Worm (Caenorhabditis elegans) whole organism, L3 larva: ENCODE data around the gene K07F5.22.

Experiments used
- R02D3.7 ChIP-seq: fragments of 150-350 bp; optimal IDR thresholded peaks from 2 replicates; lab custom pipeline; 2014; ENCODE audit warnings: missing biosample characterization, missing genetic modification characterization
- aly-2 ChIP-seq: fragments of 150-350 bp; optimal IDR thresholded peaks from 2 replicates; lab custom pipeline; 2014; ENCODE audit warnings: missing biosample characterization, missing genetic modification characterization
- ama-1 ChIP-seq: fragments of 150-350 bp; optimal IDR thresholded peaks from 2 replicates; lab custom pipeline; 2018
- ceh-28 ChIP-seq: fragments of 150-350 bp; optimal IDR thresholded peaks from 2 replicates; lab custom pipeline; 2014; ENCODE audit warnings: missing biosample characterization, missing genetic modification reagents, missing genetic modification characterization
- ceh-82 ChIP-seq: fragments of 150-350 bp; optimal IDR thresholded peaks from 2 replicates; lab custom pipeline; 2014; ENCODE audit warnings: missing biosample characterization, missing genetic modification characterization
- egl-27 ChIP-seq: sonication (generic microtip); optimal IDR thresholded peaks from 4 replicates; lab custom pipeline; 2017; ENCODE audit warnings: missing biosample characterization, missing genetic modification reagents, missing genetic modification characterization
- elt-1 ChIP-seq: fragments of 150-350 bp; optimal IDR thresholded peaks from 2 replicates; lab custom pipeline; 2014; ENCODE audit warnings: missing biosample characterization, missing genetic modification characterization
- elt-2 ChIP-seq: sonication (generic microtip); optimal IDR thresholded peaks from 2 replicates; lab custom pipeline; 2016; ENCODE audit warnings: missing genetic modification reagents, mild to moderate bottlenecking, missing genetic modification characterization, missing compliant biosample characterization
- hmg-11 ChIP-seq: sonication (generic microtip); optimal IDR thresholded peaks from 2 replicates; lab custom pipeline; 2016; ENCODE audit warnings: missing genetic modification characterization, missing compliant biosample characterization
- jun-1 ChIP-seq: fragments of 150-350 bp; optimal IDR thresholded peaks from 2 replicates; lab custom pipeline; 2014; ENCODE audit warnings: missing biosample characterization, missing genetic modification reagents, missing genetic modification characterization
- lin-15B ChIP-seq: fragments of 150-350 bp; optimal IDR thresholded peaks from 2 replicates; lab custom pipeline; 2014; ENCODE audit warnings: missing biosample characterization, missing genetic modification characterization
- lin-39 ChIP-seq: fragments of 150-350 bp; optimal IDR thresholded peaks from 2 replicates; lab custom pipeline; 2018; ENCODE audit warnings: missing biosample characterization, missing genetic modification reagents, missing genetic modification characterization
- lsy-12 ChIP-seq: sonication (generic microtip); optimal IDR thresholded peaks from 2 replicates; lab custom pipeline; 2016; ENCODE audit warnings: mild to moderate bottlenecking, missing genetic modification characterization, missing compliant biosample characterization
- mdl-1 ChIP-seq: fragments of 150-350 bp; optimal IDR thresholded peaks from 2 replicates; lab custom pipeline; 2014; ENCODE audit warnings: missing biosample characterization, missing genetic modification characterization
- mml-1 ChIP-seq: fragments of 150-350 bp; sonication (generic microtip); optimal IDR thresholded peaks from 3 replicates; lab custom pipeline; 2014; ENCODE audit warnings: missing biosample characterization, missing genetic modification characterization
- nfya-1 ChIP-seq: sonication (generic microtip); optimal IDR thresholded peaks from 2 replicates; lab custom pipeline; 2017; ENCODE audit warnings: missing genetic modification characterization, mild to moderate bottlenecking, missing compliant biosample characterization, antibody characterized with exemption, moderate library complexity; ENCODE audit not compliant: insufficient read depth
- nhr-12 ChIP-seq: fragments of 150-350 bp; optimal IDR thresholded peaks from 2 replicates; lab custom pipeline; 2014; ENCODE audit warnings: missing biosample characterization, missing genetic modification characterization
- nhr-23 ChIP-seq: fragments of 150-350 bp; optimal IDR thresholded peaks from 2 replicates; lab custom pipeline; 2014; ENCODE audit warnings: missing biosample characterization, missing genetic modification reagents, missing genetic modification characterization
- nhr-25 ChIP-seq: sonication (generic microtip); optimal IDR thresholded peaks from 2 replicates; lab custom pipeline; 2017; ENCODE audit warnings: missing biosample characterization, missing genetic modification characterization
- nhr-43 ChIP-seq: sonication (generic microtip); optimal IDR thresholded peaks from 2 replicates; lab custom pipeline; 2016; ENCODE audit warnings: mild to moderate bottlenecking, missing genetic modification characterization, missing compliant biosample characterization; ENCODE audit not compliant: poor library complexity, severe bottlenecking
- nhr-76 ChIP-seq: fragments of 150-350 bp; sonication (generic microtip); optimal IDR thresholded peaks from 5 replicates; lab custom pipeline; 2014; ENCODE audit warnings: missing biosample characterization, missing genetic modification characterization
- pha-4 ChIP-seq: fragments of 150-350 bp; optimal IDR thresholded peaks from 2 replicates; lab custom pipeline; 2014; ENCODE audit warnings: missing biosample characterization, missing genetic modification reagents, missing genetic modification characterization
- pqm-1 ChIP-seq: fragments of 150-350 bp; optimal IDR thresholded peaks from 2 replicates; lab custom pipeline; 2017; ENCODE audit warnings: missing biosample characterization, missing genetic modification characterization, inconsistent platforms
- skn-1 ChIP-seq: fragments of 150-350 bp; optimal IDR thresholded peaks from 2 replicates; lab custom pipeline; 2014; ENCODE audit warnings: missing biosample characterization, missing genetic modification characterization
- snpc-4 ChIP-seq: fragments of 150-350 bp; optimal IDR thresholded peaks from 2 replicates; lab custom pipeline; 2014; ENCODE audit warnings: missing biosample characterization, missing genetic modification characterization
- tbx-2 ChIP-seq: sonication (generic microtip); optimal IDR thresholded peaks from 2 replicates; lab custom pipeline; 2016; ENCODE audit warnings: mild to moderate bottlenecking, missing genetic modification characterization, missing compliant biosample characterization
- unc-39 ChIP-seq: sonication (generic microtip); optimal IDR thresholded peaks from 4 replicates; lab custom pipeline; 2017; ENCODE audit warnings: missing biosample characterization, missing genetic modification characterization
- ztf-11 ChIP-seq: fragments of 150-350 bp; optimal IDR thresholded peaks from 2 replicates; lab custom pipeline; 2014; ENCODE audit warnings: missing biosample characterization, missing genetic modification characterization
- ztf-4 ChIP-seq: fragments of 150-350 bp; optimal IDR thresholded peaks from 2 replicates; lab custom pipeline; 2014; ENCODE audit warnings: missing biosample characterization, missing genetic modification characterization

Gene K07F5.22

DNA sequence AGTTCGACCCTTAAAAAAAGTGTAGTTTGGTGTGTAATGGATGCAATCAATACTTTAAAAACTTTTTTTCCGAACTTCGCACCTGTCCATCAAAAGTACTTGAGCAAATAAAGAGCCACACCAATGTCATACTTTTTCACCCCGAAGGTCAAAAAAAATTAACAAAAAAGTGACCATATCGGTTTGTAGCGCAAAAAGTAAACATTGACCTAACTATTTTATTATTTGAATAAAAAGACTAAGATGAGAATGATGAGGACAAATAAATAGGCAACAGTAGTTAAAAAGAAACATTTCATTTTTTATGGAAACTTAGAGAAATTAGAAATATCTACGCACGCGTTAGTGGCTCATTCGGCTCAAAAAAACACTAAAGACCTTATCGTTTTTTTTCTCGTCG, 4.5 kb downstream of the K07F5.22 start:
- TF ChIP-seq pqm-1 (no peak), pha-4 (tag; lab: Kevin White, UChicago) (peak; percentile 91), ceh-28 (tag; lab: Kevin White, UChicago) (no peak), elt-1 (tag; lab: Kevin White, UChicago) (no peak)

DNA sequence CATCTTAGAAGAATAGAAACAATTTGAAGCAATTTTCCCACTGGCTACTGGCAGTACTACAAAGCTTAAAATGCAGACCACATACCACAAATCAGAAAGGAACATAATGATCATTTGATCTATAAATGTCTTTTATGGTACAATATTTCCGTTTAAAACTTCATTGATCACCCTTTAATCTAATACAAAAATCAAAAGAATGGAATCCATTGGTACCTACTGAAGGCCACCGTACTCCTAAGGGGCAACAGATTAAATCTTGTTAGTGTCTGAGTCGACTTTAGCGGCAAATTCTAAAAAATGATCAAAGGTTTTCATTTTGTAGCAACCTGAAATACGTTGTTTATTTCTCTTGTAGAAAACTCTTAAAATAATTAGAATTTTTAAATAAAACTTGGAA, 7.3 kb downstream of the K07F5.22 start:
- TF ChIP-seq jun-1 (tag; lab: Kevin White, UChicago) (no peak), nfya-1 (tag; lab: Kevin White, UChicago) (no peak), mml-1 (tag; lab: Kevin White, UChicago) (no peak), nhr-25 (tag; lab: Kevin White, UChicago) (peak; percentile 3), elt-1 (tag; lab: Kevin White, UChicago) (peak; percentile 70)

DNA sequence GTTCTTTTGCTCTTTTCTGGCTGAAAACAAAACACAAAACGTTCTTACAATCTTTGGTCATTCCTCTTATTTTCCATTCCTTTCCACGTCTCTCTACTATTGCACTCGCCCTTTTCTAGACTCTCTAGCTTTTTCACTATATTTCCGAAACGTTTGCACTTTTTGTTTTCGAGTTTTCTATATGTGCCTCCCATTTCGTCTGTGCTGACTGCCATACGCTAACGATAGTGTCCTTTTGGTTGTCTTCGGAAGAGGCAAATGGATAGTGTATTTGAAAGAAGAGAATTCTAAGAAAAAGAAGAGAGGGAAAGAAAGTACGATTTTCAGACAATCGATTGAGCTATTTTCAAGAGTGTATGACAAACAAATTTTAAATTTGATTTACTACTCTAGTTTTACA, 7.9 kb downstream of the K07F5.22 start:
- TF ChIP-seq pqm-1 (peak; percentile 77), R02D3.7 (tag; lab: Kevin White, UChicago) (no peak), unc-39 (tag; lab: Kevin White, UChicago) (no peak), lin-15B (tag; lab: Kevin White, UChicago) (peak; percentile 18), snpc-4 (no peak), hmg-11 (tag; lab: Kevin White, UChicago) (peak; percentile 29), ztf-11 (tag; lab: Kevin White, UChicago) (no peak), elt-2 (tag; lab: Kevin White, UChicago) (peak; percentile 60), nfya-1 (tag; lab: Kevin White, UChicago) (peak; percentile 57), skn-1 (peak; percentile 2), pha-4 (tag; lab: Kevin White, UChicago) (peak; percentile 66), lin-39 (tag; lab: Kevin White, UChicago) (peak; percentile 1), aly-2 (tag; lab: Kevin White, UChicago) (no peak), nhr-12 (tag; lab: Kevin White, UChicago) (no peak), nhr-76 (tag; lab: Kevin White, UChicago) (no peak), tbx-2 (no peak), ceh-28 (tag; lab: Kevin White, UChicago) (peak; percentile 26)

DNA sequence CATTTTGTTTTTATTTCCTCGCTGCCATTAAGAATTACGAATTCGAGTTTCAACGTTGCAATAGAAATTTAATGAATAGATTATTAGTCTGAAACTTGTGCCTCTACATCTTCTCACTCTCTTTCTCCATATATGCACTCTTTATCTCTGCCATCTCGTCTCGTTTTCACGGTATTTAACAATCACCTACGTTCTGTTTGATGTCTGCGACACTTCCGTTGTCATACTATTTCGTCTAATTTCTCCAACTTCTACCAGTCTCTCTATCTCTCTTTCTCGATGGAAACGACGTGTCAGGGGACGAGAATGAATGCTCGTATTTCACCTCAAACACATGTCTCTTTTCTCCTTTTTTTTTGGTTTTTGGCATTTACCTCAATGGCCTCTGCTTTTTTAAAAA, 9.0 kb downstream of the K07F5.22 start:
- no peak for TF ChIP-seq ama-1 (lab: Kevin White, UChicago)
- peak; percentile 53 for TF ChIP-seq elt-2 (tag; lab: Kevin White, UChicago)
- no peak for TF ChIP-seq mdl-1
- peak; percentile 67 for TF ChIP-seq nfya-1 (tag; lab: Kevin White, UChicago)
- TF ChIP-seq nhr-23, result peak; percentile 44
- peak; percentile 9 for TF ChIP-seq ztf-4 (tag; lab: Kevin White, UChicago)
- TF ChIP-seq lsy-12 (tag; lab: Kevin White, UChicago), result no peak
- TF ChIP-seq hmg-11 (tag; lab: Kevin White, UChicago), result peak; percentile 44
- peak; percentile 48 for TF ChIP-seq snpc-4
- TF ChIP-seq egl-27 (tag; lab: Kevin White, UChicago), result no peak
- peak; percentile 67 for TF ChIP-seq pha-4 (tag; lab: Kevin White, UChicago)
- TF ChIP-seq mml-1 (tag; lab: Kevin White, UChicago), result no peak
- TF ChIP-seq lin-15B (tag; lab: Kevin White, UChicago), result peak; percentile 15
- peak; percentile 48 for TF ChIP-seq elt-1 (tag; lab: Kevin White, UChicago)
- no peak for TF ChIP-seq ceh-82 (tag; lab: Kevin White, UChicago)
- TF ChIP-seq pqm-1, result peak; percentile 59
- TF ChIP-seq nhr-25 (tag; lab: Kevin White, UChicago), result peak; percentile 58
- TF ChIP-seq, all 47 proteins: peak for 11

DNA sequence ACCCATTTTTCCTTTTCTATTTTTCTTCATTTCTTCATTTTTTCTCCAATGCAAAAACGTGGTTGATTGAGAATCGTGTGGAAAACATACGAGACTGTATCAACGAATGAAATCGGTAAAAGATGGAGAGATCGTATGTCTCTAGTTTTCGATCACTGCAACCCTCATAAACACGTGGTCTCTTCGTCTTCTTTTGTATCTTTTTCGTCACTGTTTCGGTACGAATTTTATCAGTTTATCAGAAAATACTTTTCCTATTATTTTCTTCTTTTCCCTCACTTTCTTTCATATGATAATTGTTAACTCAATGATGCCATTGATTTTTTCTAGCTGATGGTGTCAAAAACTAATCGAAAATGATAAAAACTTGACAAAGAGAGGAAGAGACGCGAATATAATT, 10.8 kb downstream of the K07F5.22 start:
- no peak for TF ChIP-seq ztf-11 (tag; lab: Kevin White, UChicago)
- no peak for TF ChIP-seq nfya-1 (tag; lab: Kevin White, UChicago)
- TF ChIP-seq nhr-76 (tag; lab: Kevin White, UChicago), result peak; percentile 17
- peak; percentile 14 for TF ChIP-seq ceh-28 (tag; lab: Kevin White, UChicago)
- TF ChIP-seq R02D3.7 (tag; lab: Kevin White, UChicago), result no peak
- peak; percentile 53 for TF ChIP-seq pha-4 (tag; lab: Kevin White, UChicago)
- TF ChIP-seq nhr-43 (tag; lab: Kevin White, UChicago), result peak; percentile 87
- TF ChIP-seq jun-1 (tag; lab: Kevin White, UChicago), result peak; percentile 70
- TF ChIP-seq pqm-1, result peak; percentile 50
- TF ChIP-seq elt-2 (tag; lab: Kevin White, UChicago), result peak; percentile 81
- peak; percentile 47 for TF ChIP-seq nhr-25 (tag; lab: Kevin White, UChicago)
- TF ChIP-seq nhr-23, result peak; percentile 58
- TF ChIP-seq ceh-82 (tag; lab: Kevin White, UChicago), result no peak
